Fruit fly (Drosophila melanogaster) whole organism, embryonic: ENCODE data around the gene CG15262.

Experiments used
- Blimp-1 ChIP-seq: fragments of 200-800 bp; sonication (Bioruptor generic); optimal IDR thresholded peaks from 3 replicates; lab custom pipeline; 2018; ENCODE audit warnings: missing biosample characterization, missing genetic modification characterization, mild to moderate bottlenecking, moderate library complexity, missing genetic modification reagents
- CG11085 ChIP-seq: fragments of 200-800 bp; sonication (Bioruptor generic); IDR thresholded peaks from 2 replicates; pipeline ENCODE4 v1.3.6; 2022; ENCODE audit warnings: missing biosample characterization, missing genetic modification characterization
- CG13296 ChIP-seq: fragments of 200-800 bp; sonication (Bioruptor generic); optimal IDR thresholded peaks from 3 replicates; lab custom pipeline; 2018; ENCODE audit warnings: missing biosample characterization, mild to moderate bottlenecking, missing genetic modification characterization
- CG14965 ChIP-seq: fragments of 200-800 bp; sonication (Bioruptor generic); optimal IDR thresholded peaks from 2 replicates; lab custom pipeline; 2016; ENCODE audit warnings: missing biosample characterization, missing genetic modification characterization, borderline replicate concordance
- CG1529 ChIP-seq: fragments of 200-800 bp; sonication (Bioruptor generic); optimal IDR thresholded peaks from 3 replicates; lab custom pipeline; 2018; ENCODE audit warnings: missing biosample characterization, missing genetic modification characterization
- CG15696 ChIP-seq: fragments of 200-800 bp; sonication (Bioruptor generic); optimal IDR thresholded peaks from 2 replicates; lab custom pipeline; 2019; ENCODE audit warnings: missing biosample characterization, mild to moderate bottlenecking, missing genetic modification characterization, moderate library complexity
- CG18599 ChIP-seq: fragments of 200-800 bp; sonication (Bioruptor generic); optimal IDR thresholded peaks from 3 replicates; lab custom pipeline; 2017; ENCODE audit warnings: missing biosample characterization, missing genetic modification characterization, mild to moderate bottlenecking, moderate library complexity, missing genetic modification reagents
- CG2199 ChIP-seq: fragments of 200-800 bp; sonication (Bioruptor generic); IDR thresholded peaks from 3 replicates; pipeline ENCODE4 v1.3.6; 2022; ENCODE audit warnings: missing biosample characterization, missing genetic modification characterization
- CG30403 ChIP-seq: fragments of 200-800 bp; sonication (Bioruptor generic); optimal IDR thresholded peaks from 3 replicates; lab custom pipeline; 2016; ENCODE audit warnings: missing biosample characterization, missing genetic modification characterization
- CG31365 ChIP-seq: fragments of 200-800 bp; sonication (Bioruptor generic); optimal IDR thresholded peaks from 2 replicates; lab custom pipeline; 2018; ENCODE audit warnings: missing biosample characterization, mild to moderate bottlenecking, missing genetic modification characterization
- CG32772 ChIP-seq: fragments of 200-800 bp; sonication (Bioruptor generic); IDR thresholded peaks from 2 replicates; pipeline ENCODE4 v1.3.6; 2022; ENCODE audit warnings: missing biosample characterization, missing genetic modification characterization
- CG4424 ChIP-seq: fragments of 200-800 bp; sonication (Bioruptor generic); optimal IDR thresholded peaks from 3 replicates; lab custom pipeline; 2016; ENCODE audit warnings: missing biosample characterization, missing genetic modification characterization
- CG5953 ChIP-seq: fragments of 200-800 bp; sonication (Bioruptor generic); IDR thresholded peaks from 2 replicates; pipeline ENCODE4 v1.3.6; 2022; ENCODE audit warnings: missing biosample characterization, missing genetic modification characterization
- CG6689 ChIP-seq: fragments of 200-800 bp; sonication (Bioruptor generic); IDR thresholded peaks from 2 replicates; pipeline ENCODE4 v1.3.6; 2022; ENCODE audit warnings: missing biosample characterization, missing genetic modification characterization
- CG6765 ChIP-seq: fragments of 200-800 bp; sonication (Bioruptor generic); optimal IDR thresholded peaks from 3 replicates; lab custom pipeline; 2017; ENCODE audit warnings: missing biosample characterization, mild to moderate bottlenecking, missing genetic modification characterization
- CG7372 ChIP-seq: fragments of 200-800 bp; sonication (Bioruptor generic); IDR thresholded peaks from 2 replicates; pipeline ENCODE4 v1.3.6; 2022; ENCODE audit warnings: missing biosample characterization, missing genetic modification characterization
- CG8290 ChIP-seq, 3 experiments: fragments of 200-800 bp; sonication (Bioruptor generic); optimal IDR thresholded peaks; 2 replicates each; lab custom pipeline; 2016 to 2019; ENCODE audit warnings: missing biosample characterization in 3 of 3, missing genetic modification characterization in 3 of 3, mild to moderate bottlenecking in 2 of 3, moderate library complexity in 1 of 3
- CG8478 ChIP-seq: fragments of >200 bp; optimal IDR thresholded peaks from 2 replicates; lab custom pipeline; 2018
- Chrac-16 ChIP-seq: fragments of 200-800 bp; sonication (Bioruptor generic); optimal IDR thresholded peaks from 3 replicates; lab custom pipeline; 2016; ENCODE audit warnings: missing biosample characterization, missing genetic modification characterization
- Elba2 ChIP-seq: fragments of 200-800 bp; sonication (Bioruptor generic); optimal IDR thresholded peaks from 3 replicates; lab custom pipeline; 2016; ENCODE audit warnings: missing biosample characterization, missing genetic modification characterization
- GATAe ChIP-seq: fragments of 200-800 bp; sonication (Bioruptor generic); conservative IDR thresholded peaks from 2 replicates; pipeline ENCODE4 v1.3.6; 2022; ENCODE audit warnings: missing biosample characterization, missing genetic modification characterization
- HmgZ ChIP-seq: fragments of 200-800 bp; sonication (Bioruptor generic); optimal IDR thresholded peaks from 2 replicates; lab custom pipeline; 2018; ENCODE audit warnings: missing biosample characterization, mild to moderate bottlenecking, missing genetic modification characterization
- Max ChIP-seq: fragments of 200-800 bp; sonication (Bioruptor generic); optimal IDR thresholded peaks from 2 replicates; lab custom pipeline; 2016; ENCODE audit warnings: missing biosample characterization, mild to moderate bottlenecking, missing genetic modification characterization
- Poxn ChIP-seq: fragments of 200-800 bp; sonication (Bioruptor generic); IDR thresholded peaks from 2 replicates; pipeline ENCODE4 v1.3.6; 2022; ENCODE audit warnings: missing biosample characterization, missing genetic modification characterization
- ab ChIP-seq: fragments of 200-800 bp; sonication (Bioruptor generic); optimal IDR thresholded peaks from 2 replicates; lab custom pipeline; 2016; ENCODE audit warnings: missing biosample characterization, missing genetic modification characterization
- al ChIP-seq: fragments of 200-800 bp; sonication (Bioruptor generic); IDR thresholded peaks from 2 replicates; pipeline ENCODE4 v1.3.6; 2022; ENCODE audit warnings: missing biosample characterization, missing genetic modification characterization
- bowl ChIP-seq: fragments of 200-800 bp; sonication (Bioruptor generic); IDR thresholded peaks from 2 replicates; pipeline ENCODE4 v1.3.6; 2022; ENCODE audit warnings: missing biosample characterization, missing genetic modification characterization
- chif ChIP-seq, 2 experiments: fragments of 200-800 bp; sonication (Bioruptor generic); optimal IDR thresholded peaks; 3 replicates each; lab custom pipeline; 2016; ENCODE audit warnings: missing biosample characterization in 2 of 2, missing genetic modification characterization in 2 of 2
- corto ChIP-seq: fragments of 200-800 bp; sonication (Bioruptor generic); optimal IDR thresholded peaks from 2 replicates; lab custom pipeline; 2016; ENCODE audit warnings: missing biosample characterization, mild to moderate bottlenecking, missing genetic modification characterization, moderate library complexity
- ewg ChIP-seq: fragments of 200-800 bp; sonication (Bioruptor generic); optimal IDR thresholded peaks from 3 replicates; lab custom pipeline; 2017; ENCODE audit warnings: mild to moderate bottlenecking, missing biosample characterization, missing genetic modification reagents, missing genetic modification characterization
- fd96Cb ChIP-seq: fragments of 200-800 bp; sonication (Bioruptor generic); optimal IDR thresholded peaks from 2 replicates; lab custom pipeline; 2018; ENCODE audit warnings: missing biosample characterization, mild to moderate bottlenecking, missing genetic modification characterization, moderate library complexity
- ftz-f1 ChIP-seq: fragments of 200-800 bp; sonication (Bioruptor generic); optimal IDR thresholded peaks from 2 replicates; lab custom pipeline; 2016; ENCODE audit warnings: missing biosample characterization, missing genetic modification characterization
- gcm2 ChIP-seq: fragments of 200-800 bp; sonication (Bioruptor generic); optimal IDR thresholded peaks from 2 replicates; lab custom pipeline; 2016; ENCODE audit warnings: missing biosample characterization, missing genetic modification characterization
- hbn ChIP-seq: fragments of 200-800 bp; sonication (Bioruptor generic); IDR thresholded peaks from 2 replicates; pipeline ENCODE4 v1.3.6; 2022; ENCODE audit warnings: missing biosample characterization, missing genetic modification characterization; ENCODE audit not compliant: partially characterized antibody
- hkb ChIP-seq, 2 experiments: fragments of 200-800 bp in 1 of 2; fragments of >200 bp in 1 of 2; sonication (Bioruptor generic) in 1 of 2; IDR thresholded peaks in 1 of 2; optimal IDR thresholded peaks in 1 of 2; 2 replicates each; pipeline versions ENCODE4 v1.3.6 to Lab custom; 2017 to 2022; ENCODE audit warnings: missing biosample characterization in 1 of 2, missing genetic modification characterization in 1 of 2
- lov ChIP-seq, 2 experiments: fragments of 200-800 bp in 1 of 2; fragments of >200 bp in 1 of 2; sonication (Bioruptor generic) in 1 of 2; IDR thresholded peaks in 1 of 2; optimal IDR thresholded peaks in 1 of 2; 2 replicates in 1 of 2; 3 replicates in 1 of 2; pipeline versions ENCODE4 v1.3.6 to Lab custom; 2017 to 2022; ENCODE audit warnings: missing biosample characterization in 1 of 2, missing genetic modification characterization in 1 of 2
- mld ChIP-seq: fragments of 200-800 bp; sonication (Bioruptor generic); IDR thresholded peaks from 3 replicates; pipeline ENCODE4 v1.3.6; 2022; ENCODE audit warnings: missing biosample characterization, missing genetic modification characterization; ENCODE audit not compliant: partially characterized antibody
- nom ChIP-seq: fragments of 200-800 bp; sonication (Bioruptor generic); optimal IDR thresholded peaks from 2 replicates; lab custom pipeline; 2017; ENCODE audit warnings: missing biosample characterization, missing genetic modification characterization, mild to moderate bottlenecking, moderate library complexity, missing genetic modification reagents
- pzg ChIP-seq: fragments of 200-800 bp; sonication (Bioruptor generic); optimal IDR thresholded peaks from 3 replicates; lab custom pipeline; 2018; ENCODE audit warnings: missing biosample characterization, mild to moderate bottlenecking, missing genetic modification characterization, moderate library complexity
- rib ChIP-seq: fragments of 200-800 bp; sonication (Bioruptor generic); IDR thresholded peaks from 2 replicates; pipeline ENCODE4 v1.3.6; 2022; ENCODE audit warnings: missing biosample characterization, missing genetic modification characterization
- ro ChIP-seq: fragments of 200-800 bp; sonication (Bioruptor generic); IDR thresholded peaks from 2 replicates; pipeline ENCODE4 v1.3.6; 2022; ENCODE audit warnings: missing biosample characterization, missing genetic modification characterization
- sens-2 ChIP-seq: fragments of 200-800 bp; sonication (Bioruptor generic); IDR thresholded peaks from 2 replicates; pipeline ENCODE4 v1.3.6; 2022; ENCODE audit warnings: missing biosample characterization, missing genetic modification characterization
- slbo ChIP-seq: fragments of 200-800 bp; sonication (Bioruptor generic); IDR thresholded peaks from 2 replicates; pipeline ENCODE4 v1.3.6; 2022; ENCODE audit warnings: missing biosample characterization, missing genetic modification characterization
- stwl ChIP-seq: fragments of 200-800 bp; sonication (Bioruptor generic); optimal IDR thresholded peaks from 3 replicates; lab custom pipeline; 2018; ENCODE audit warnings: missing biosample characterization, mild to moderate bottlenecking, missing genetic modification characterization, moderate library complexity
- twi ChIP-seq: fragments of 200-800 bp; optimal IDR thresholded peaks from 2 replicates; lab custom pipeline; 2019; ENCODE audit warnings: missing biosample characterization, mild to moderate bottlenecking, missing genetic modification characterization, moderate library complexity
- tx ChIP-seq: fragments of 200-800 bp; sonication (Bioruptor generic); optimal IDR thresholded peaks from 2 replicates; lab custom pipeline; 2016; ENCODE audit warnings: missing biosample characterization, missing genetic modification characterization
- usp ChIP-seq: fragments of >200 bp; optimal IDR thresholded peaks from 2 replicates; lab custom pipeline; 2017; ENCODE audit warnings: missing biosample characterization, missing genetic modification characterization

Gene CG15262

dm6 chr2L:15248163-15249005 lies 49.2 kb upstream of the CG15262 start, which contains the start of gene dao (continued):
- TF ChIP-seq gcm2 (GFP tag; lab: Kevin White, UChicago) (no peak), sens-2 (GFP tag; lab: Robert Waterston, UW) (no peak), CG6765 (GFP tag; lab: Kevin White, UChicago) (no peak), GATAe (no peak), usp (no peak), bowl (GFP tag; lab: Robert Waterston, UW) (no peak), fd96Cb (peak; percentile 42), CG11085 (GFP tag; lab: Robert Waterston, UW) (0 out of 2 replicates have a peak, but pooled peaks have one; percentile 31), rib (GFP tag; lab: Robert Waterston, UW) (no peak), CG14965 (GFP tag; lab: Kevin White, UChicago) (no peak), ro (GFP tag; lab: Robert Waterston, UW) (peak; percentile 29; the same call in 1 of the 2 replicates), tx (no peak), CG1529 (GFP tag; lab: Kevin White, UChicago) (peak; percentile 4), lov (optimal IDR thresholded peaks at IDR 0.05; lab: Kevin White, UChicago) (no peak), lov (GFP tag; IDR thresholded peaks at IDR 0.05; lab: Robert Waterston, UW) (no peak), CG4424 (GFP tag; lab: Kevin White, UChicago) (peak; percentile 49), nom (no peak), CG8290 (GFP tag; optimal IDR thresholded peaks at IDR 0.05; lab: Kevin White, UChicago) (no peak), CG8290 (tag; optimal IDR thresholded peaks at IDR 0.05; lab: Kevin White, UChicago) (peak in 1 of 2 experiments; percentile 57), mld (GFP tag; lab: Robert Waterston, UW) (peak; percentile 62; the same call in 1 of the 3 replicates), hbn (peak; percentile 70), ab (GFP tag; lab: Kevin White, UChicago) (peak; percentile 33), Chrac-16 (GFP tag; lab: Kevin White, UChicago) (peak; percentile 52), chif (GFP tag; optimal IDR thresholded peaks at IDR 0.05; lab: Kevin White, UChicago) (peak in 1 of 2 experiments; percentile 1), slbo (GFP tag; lab: Robert Waterston, UW) (peak; percentile 72), ftz-f1 (no peak), twi (no peak), hkb (optimal IDR thresholded peaks at IDR 0.05; lab: Kevin White, UChicago) (no peak), hkb (GFP tag; IDR thresholded peaks at IDR 0.05; lab: Robert Waterston, UW) (no peak), ewg (peak; percentile 26), CG2199 (GFP tag; lab: Robert Waterston, UW) (peak; percentile 33; the same call in 1 of the 3 replicates), al (GFP tag; lab: Robert Waterston, UW) (no peak; the same call in 1 of the 2 replicates), CG30403 (GFP tag; lab: Kevin White, UChicago) (peak; percentile 77), CG6689 (GFP tag; lab: Robert Waterston, UW) (0 out of 2 replicates have a peak, but pooled peaks have one; percentile 34), Poxn (GFP tag; lab: Robert Waterston, UW) (no peak), stwl (tag; lab: Kevin White, UChicago) (peak; percentile 52), Max (GFP tag; lab: Kevin White, UChicago) (peak; percentile 3), CG15696 (tag; lab: Kevin White, UChicago) (peak; percentile 45), CG31365 (tag; lab: Kevin White, UChicago) (no peak), CG5953 (GFP tag; lab: Robert Waterston, UW) (no peak), Blimp-1 (peak; percentile 35), pzg (GFP tag; lab: Kevin White, UChicago) (peak; percentile 31), Elba2 (GFP tag; lab: Kevin White, UChicago) (no peak), CG18599 (GFP tag; lab: Kevin White, UChicago) (peak; percentile 54), CG7372 (GFP tag; lab: Robert Waterston, UW) (no peak), corto (GFP tag; lab: Kevin White, UChicago) (no peak), CG32772 (peak; percentile 66; the same call in 1 of the 2 replicates), HmgZ (tag; lab: Kevin White, UChicago) (no peak), CG8478 (lab: Kevin White, UChicago) (no peak), CG13296 (no peak)
